Fruit fly (Drosophila melanogaster): ENCODE results near the gene CG4594.

Gene CG4594

dm6 chr2L:9933063-9933462 is 13.1 kb downstream of the CG4594 start, which contains the start of gene Cpr30F:
Gene Cpr30F (minus strand): TSS chr2L:9933163.
- TF ChIP-seq D1 (tag; optimal IDR thresholded peaks at IDR 0.05) = no peak
- TF ChIP-seq CG17806 (tag; optimal IDR thresholded peaks at IDR 0.05) = no peak
- no peak for TF ChIP-seq Pif1A (GFP tag; optimal IDR thresholded peaks at IDR 0.05)
- TF ChIP-seq CG14655 (GFP tag; optimal IDR thresholded peaks at IDR 0.05) = no peak
- no peak for TF ChIP-seq CG34367 (tag; optimal IDR thresholded peaks at IDR 0.05)
- TF ChIP-seq CG32121 (GFP tag; IDR thresholded peaks at IDR 0.05) = no peak
- no peak for TF ChIP-seq CG9948 (tag; optimal IDR thresholded peaks at IDR 0.05)
- no peak for TF ChIP-seq Pif1B (GFP tag; optimal IDR thresholded peaks at IDR 0.05)
- TF ChIP-seq rn (GFP tag; IDR thresholded peaks at IDR 0.05) = no peak
- no peak for TF ChIP-seq CG8159 (tag; optimal IDR thresholded peaks at IDR 0.05)

- TF ChIP-seq fd96Ca (GFP tag; IDR thresholded peaks at IDR 0.05) (peak; percentile 46; the same call in 1 of the 3 replicates), EcR (GFP tag; optimal IDR thresholded peaks at IDR 0.05) (no peak), CG14655 (GFP tag; optimal IDR thresholded peaks at IDR 0.05) (no peak), CG13204 (GFP tag; optimal IDR thresholded peaks at IDR 0.05) (no peak), Pif1A (GFP tag; optimal IDR thresholded peaks at IDR 0.05) (no peak), Snoo (tag; optimal IDR thresholded peaks at IDR 0.05) (no peak), CG8159 (tag; optimal IDR thresholded peaks at IDR 0.05) (no peak), CG32121 (GFP tag; IDR thresholded peaks at IDR 0.05) (0 out of 2 replicates have a peak, but pooled peaks have one; percentile 26), CG12605 (GFP tag; IDR thresholded peaks at IDR 0.05) (peak; percentile 35; the same call in 1 of the 2 replicates), CG15710 (tag; optimal IDR thresholded peaks at IDR 0.05) (no peak), CG4496 (GFP tag; IDR thresholded peaks at IDR 0.05) (peak; percentile 77), CG9948 (tag; optimal IDR thresholded peaks at IDR 0.05) (no peak), rn (GFP tag; IDR thresholded peaks at IDR 0.05) (no peak), D1 (tag; optimal IDR thresholded peaks at IDR 0.05) (no peak), gl (tag; optimal IDR thresholded peaks at IDR 0.05) (no peak), Ets98B (GFP tag; IDR thresholded peaks at IDR 0.05) (peak; percentile 20; the same call in 1 of the 2 replicates), CG17806 (tag; optimal IDR thresholded peaks at IDR 0.05) (no peak), Pif1B (GFP tag; optimal IDR thresholded peaks at IDR 0.05) (no peak), CG34367 (tag; optimal IDR thresholded peaks at IDR 0.05) (no peak), CG10348 (GFP tag; IDR thresholded peaks at IDR 0.05) (no peak)
Observed at dm6 chr2L:9937908-9938307, 17.9 kb downstream of the CG4594 start, which contains the start of gene Arglu1. Gene Arglu1 (minus strand): TSS chr2L:9938134.

- TF ChIP-seq CG10348 (GFP tag; IDR thresholded peaks at IDR 0.05) (no peak), CG8159 (tag; optimal IDR thresholded peaks at IDR 0.05) (no peak), CG13204 (GFP tag; optimal IDR thresholded peaks at IDR 0.05) (no peak), CG12605 (GFP tag; IDR thresholded peaks at IDR 0.05) (no peak), CG15710 (tag; optimal IDR thresholded peaks at IDR 0.05) (peak; percentile 4), CG34367 (tag; optimal IDR thresholded peaks at IDR 0.05) (peak; percentile 5), CG4496 (GFP tag; IDR thresholded peaks at IDR 0.05) (0 out of 3 replicates have a peak, but pooled peaks have one; percentile 39), CG17806 (tag; optimal IDR thresholded peaks at IDR 0.05) (no peak), CG8301 (tag; optimal IDR thresholded peaks at IDR 0.05) (no peak), fd96Ca (GFP tag; IDR thresholded peaks at IDR 0.05) (peak; percentile 44; the same call in 1 of the 3 replicates), gl (tag; optimal IDR thresholded peaks at IDR 0.05) (no peak), Pif1B (GFP tag; optimal IDR thresholded peaks at IDR 0.05) (no peak), rn (GFP tag; IDR thresholded peaks at IDR 0.05) (no peak), EcR (GFP tag; optimal IDR thresholded peaks at IDR 0.05) (no peak), CG9948 (tag; optimal IDR thresholded peaks at IDR 0.05) (no peak), Pif1A (GFP tag; optimal IDR thresholded peaks at IDR 0.05) (no peak), CG14655 (GFP tag; optimal IDR thresholded peaks at IDR 0.05) (no peak), D1 (tag; optimal IDR thresholded peaks at IDR 0.05) (no peak), Snoo (tag; optimal IDR thresholded peaks at IDR 0.05) (peak; percentile 16), CG32121 (GFP tag; IDR thresholded peaks at IDR 0.05) (no peak), Ets98B (GFP tag; IDR thresholded peaks at IDR 0.05) (peak; percentile 39; the same call in 1 of the 2 replicates)
Observed at dm6 chr2L:9938631-9939256, 18.8 kb downstream of the CG4594 start, which contains the start of the genes Datp and CG4619. Gene Datp (minus strand): TSS chr2L:9938790. Gene CG4619 (plus strand): TSS chr2L:9938863.

- TF ChIP-seq CG9948 (tag; optimal IDR thresholded peaks at IDR 0.05) = no peak
- TF ChIP-seq CG17806 (tag; optimal IDR thresholded peaks at IDR 0.05) = no peak
- TF ChIP-seq CG12605 (GFP tag; IDR thresholded peaks at IDR 0.05) = no peak
- no peak for TF ChIP-seq Ets98B (GFP tag; IDR thresholded peaks at IDR 0.05)
- TF ChIP-seq CG8301 (tag; optimal IDR thresholded peaks at IDR 0.05) = no peak
Observed at dm6 chr2L:9943521-9943920, 23.6 kb downstream of the CG4594 start.

dm6 chr2L:9945086-9945485 is 25.1 kb downstream of the CG4594 start:
- TF ChIP-seq rn (GFP tag; IDR thresholded peaks at IDR 0.05) = no peak
- 0 out of 3 replicates have a peak, but pooled peaks have one; percentile 12 for TF ChIP-seq CG4496 (GFP tag; IDR thresholded peaks at IDR 0.05)
- no peak for TF ChIP-seq CG8301 (tag; optimal IDR thresholded peaks at IDR 0.05)
- no peak for TF ChIP-seq CG17806 (tag; optimal IDR thresholded peaks at IDR 0.05)
- TF ChIP-seq CG32121 (GFP tag; IDR thresholded peaks at IDR 0.05) = peak; percentile 21; the same call in 1 of the 2 replicates
- TF ChIP-seq EcR (GFP tag; optimal IDR thresholded peaks at IDR 0.05) = no peak
- TF ChIP-seq CG10348 (GFP tag; IDR thresholded peaks at IDR 0.05) = no peak
- no peak for TF ChIP-seq CG12605 (GFP tag; IDR thresholded peaks at IDR 0.05)
- no peak for TF ChIP-seq CG14655 (GFP tag; optimal IDR thresholded peaks at IDR 0.05)
- TF ChIP-seq CG34367 (tag; optimal IDR thresholded peaks at IDR 0.05) = no peak
- TF ChIP-seq Ets98B (GFP tag; IDR thresholded peaks at IDR 0.05) = no peak
- TF ChIP-seq D1 (tag; optimal IDR thresholded peaks at IDR 0.05) = no peak
- peak; percentile 71 for TF ChIP-seq gl (tag; optimal IDR thresholded peaks at IDR 0.05)
- no peak for TF ChIP-seq CG15710 (tag; optimal IDR thresholded peaks at IDR 0.05)
- no peak for TF ChIP-seq CG9948 (tag; optimal IDR thresholded peaks at IDR 0.05)
- no peak for TF ChIP-seq Pif1A (GFP tag; optimal IDR thresholded peaks at IDR 0.05)
- TF ChIP-seq Snoo (tag; optimal IDR thresholded peaks at IDR 0.05) = no peak
- TF ChIP-seq CG13204 (GFP tag; optimal IDR thresholded peaks at IDR 0.05) = no peak
- no peak for TF ChIP-seq fd96Ca (GFP tag; IDR thresholded peaks at IDR 0.05)
- TF ChIP-seq CG8159 (tag; optimal IDR thresholded peaks at IDR 0.05) = no peak
- TF ChIP-seq Pif1B (GFP tag; optimal IDR thresholded peaks at IDR 0.05) = peak; percentile 11
